Worm (Caenorhabditis elegans): ENCODE measurements around the gene vha-5.

DNA sequence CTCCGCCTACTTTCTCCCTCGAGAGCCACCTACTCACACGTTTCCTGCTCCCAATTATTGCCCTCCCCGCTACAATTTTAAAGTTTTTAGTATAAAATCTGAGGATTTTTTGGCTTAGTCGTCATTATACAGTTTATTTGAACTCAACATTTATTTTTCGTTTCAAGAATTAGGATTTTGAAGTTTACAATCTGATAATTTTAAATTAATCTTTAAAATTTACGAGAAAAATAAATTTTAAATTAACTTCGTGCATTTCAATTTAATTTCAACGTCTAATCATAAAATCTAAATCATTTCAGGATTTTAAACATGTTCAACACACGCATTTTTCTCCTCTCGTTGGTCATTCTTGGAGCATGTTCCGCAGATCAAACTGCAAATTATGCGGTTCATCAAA is 25.1 kb downstream of the vha-5 start, which contains the start of gene F35H10.2:
- TF ChIP-seq him-1 (tag; optimal IDR thresholded peaks at IDR 0.05) (no peak), W03F9.2 (tag; optimal IDR thresholded peaks at IDR 0.05) (no peak)

Measured in whole organism, L4/young adult.